Worm (Caenorhabditis elegans) whole organism, young adult: ENCODE measurements around the gene F20G2.5.

Experiments
- B0336.3 ChIP-seq: fragments of 200-800 bp; sonication (Bioruptor generic); IDR thresholded peaks from 2 replicates; pipeline ENCODE4 v1.3.6; 2022; ENCODE audit warnings: missing genetic modification characterization, missing compliant biosample characterization
- D2030.7 ChIP-seq: fragments of 200-800 bp; sonication (Bioruptor generic); IDR thresholded peaks from 2 replicates; pipeline ENCODE4 v1.3.6; 2022; ENCODE audit warnings: missing genetic modification reagents, missing genetic modification characterization, missing compliant biosample characterization
- F10E7.11 ChIP-seq: sonication (generic microtip); optimal IDR thresholded peaks from 2 replicates; lab custom pipeline; 2017; ENCODE audit warnings: mild to moderate bottlenecking, missing genetic modification characterization, moderate library complexity, missing compliant biosample characterization
- F23B12.7 ChIP-seq: sonication (generic microtip); optimal IDR thresholded peaks from 2 replicates; lab custom pipeline; 2017; ENCODE audit warnings: missing genetic modification characterization, mild to moderate bottlenecking, missing compliant biosample characterization, antibody characterized with exemption, moderate library complexity; ENCODE audit not compliant: insufficient read depth
- F37B4.10 ChIP-seq: fragments of 200-800 bp; sonication (Bioruptor generic); IDR thresholded peaks from 2 replicates; pipeline ENCODE4 v1.3.6; 2022; ENCODE audit warnings: missing genetic modification characterization, missing compliant biosample characterization
- F39B2.1 ChIP-seq: fragments of 200-800 bp; sonication (Bioruptor generic); IDR thresholded peaks from 2 replicates; pipeline ENCODE4 v1.3.6; 2022; ENCODE audit warnings: missing genetic modification reagents, missing genetic modification characterization, missing compliant biosample characterization
- F52B5.7 ChIP-seq: sonication (generic microtip); optimal IDR thresholded peaks from 2 replicates; lab custom pipeline; 2016; ENCODE audit warnings: mild to moderate bottlenecking, missing genetic modification characterization, missing compliant biosample characterization
- K12H6.12 ChIP-seq: fragments of 200-800 bp; sonication (Bioruptor generic); optimal IDR thresholded peaks from 2 replicates; lab custom pipeline; 2018; ENCODE audit warnings: mild to moderate bottlenecking, missing genetic modification characterization, missing compliant biosample characterization
- Y95B8A.8 ChIP-seq: fragments of 200-800 bp; sonication (Bioruptor generic); IDR thresholded peaks from 2 replicates; pipeline ENCODE4 v1.3.6; 2022; ENCODE audit warnings: missing genetic modification reagents, missing genetic modification characterization, missing compliant biosample characterization
- ZK185.1 ChIP-seq: sonication (generic microtip); optimal IDR thresholded peaks from 2 replicates; lab custom pipeline; 2016; ENCODE audit warnings: mild to moderate bottlenecking, missing genetic modification characterization, missing compliant biosample characterization; ENCODE audit not compliant: poor library complexity, severe bottlenecking
- akir-1 ChIP-seq: fragments of 200-800 bp; sonication (Bioruptor generic); optimal IDR thresholded peaks from 2 replicates; lab custom pipeline; 2018; ENCODE audit warnings: mild to moderate bottlenecking, missing genetic modification characterization, moderate library complexity, missing compliant biosample characterization
- ama-1 ChIP-seq, 3 experiments: fragments of 150-350 bp in 1 of 3; sonication (generic microtip) in 2 of 3; optimal IDR thresholded peaks; 2 replicates each; lab custom pipeline; 2014 to 2018; ENCODE audit warnings: missing biosample characterization in 2 of 3, missing genetic modification characterization in 2 of 3, missing genetic modification reagents in 2 of 3
- athp-1 ChIP-seq: sonication (generic microtip); optimal IDR thresholded peaks from 2 replicates; lab custom pipeline; 2017; ENCODE audit warnings: mild to moderate bottlenecking, missing genetic modification characterization, missing compliant biosample characterization
- attf-5 ChIP-seq: fragments of 200-800 bp; sonication (Bioruptor generic); optimal IDR thresholded peaks from 2 replicates; lab custom pipeline; 2018; ENCODE audit warnings: mild to moderate bottlenecking, missing genetic modification characterization, missing compliant biosample characterization
- attf-6 ChIP-seq: fragments of 200-800 bp; sonication (Bioruptor generic); IDR thresholded peaks from 2 replicates; pipeline ENCODE4 v1.3.6; 2022; ENCODE audit warnings: missing genetic modification reagents, missing genetic modification characterization, missing compliant biosample characterization
- ceh-100 ChIP-seq: fragments of 200-800 bp; sonication (Bioruptor generic); IDR thresholded peaks from 2 replicates; pipeline ENCODE4 v1.3.6; 2022; ENCODE audit warnings: missing genetic modification reagents, missing genetic modification characterization, missing compliant biosample characterization
- ceh-27 ChIP-seq: fragments of 200-800 bp; sonication (Bioruptor generic); optimal IDR thresholded peaks from 2 replicates; lab custom pipeline; 2018; ENCODE audit warnings: mild to moderate bottlenecking, missing genetic modification characterization, moderate library complexity, missing compliant biosample characterization
- ceh-79 ChIP-seq: sonication (generic microtip); optimal IDR thresholded peaks from 2 replicates; lab custom pipeline; 2017; ENCODE audit warnings: mild to moderate bottlenecking, missing genetic modification characterization, missing compliant biosample characterization
- dox-1 ChIP-seq: fragments of 200-800 bp; sonication (Bioruptor generic); IDR thresholded peaks from 2 replicates; pipeline ENCODE4 v1.3.6; 2022; ENCODE audit warnings: missing genetic modification reagents, missing genetic modification characterization, missing compliant biosample characterization
- dpl-1 ChIP-seq: fragments of 150-350 bp; optimal IDR thresholded peaks from 2 replicates; lab custom pipeline; 2014; ENCODE audit warnings: missing biosample characterization, missing genetic modification reagents, missing genetic modification characterization
- hmg-1.2 ChIP-seq: fragments of 200-800 bp; sonication (Bioruptor generic); IDR thresholded peaks from 2 replicates; pipeline ENCODE4 v1.3.6; 2022; ENCODE audit warnings: missing genetic modification reagents, missing genetic modification characterization, missing compliant biosample characterization
- hmg-20 ChIP-seq: fragments of 200-800 bp; sonication (Bioruptor generic); IDR thresholded peaks from 2 replicates; pipeline ENCODE4 v1.3.6; 2022; ENCODE audit warnings: missing genetic modification reagents, missing genetic modification characterization, missing compliant biosample characterization
- let-607 ChIP-seq, 2 experiments: fragments of 200-800 bp in 1 of 2; sonication (Bioruptor generic) in 1 of 2; sonication (generic microtip) in 1 of 2; optimal IDR thresholded peaks; 2 replicates each; lab custom pipeline; 2016 to 2018; ENCODE audit warnings: mild to moderate bottlenecking in 2 of 2, missing compliant biosample characterization in 2 of 2, missing genetic modification characterization in 2 of 2, moderate library complexity in 2 of 2, missing genotype in 1 of 2
- lin-35 ChIP-seq, 3 experiments: fragments of 150-350 bp in 2 of 3; sonication (generic microtip) in 1 of 3; optimal IDR thresholded peaks; 2 replicates each; lab custom pipeline; 2014 to 2018; ENCODE audit warnings: missing biosample characterization in 3 of 3, missing genetic modification characterization in 3 of 3, missing genetic modification reagents in 3 of 3
- lin-40 ChIP-seq: sonication (generic microtip); optimal IDR thresholded peaks from 2 replicates; lab custom pipeline; 2016; ENCODE audit warnings: missing genetic modification characterization, mild to moderate bottlenecking, missing compliant biosample characterization, missing genotype, missing genetic modification reagents
- lin-54 ChIP-seq: fragments of 200-800 bp; sonication (Bioruptor generic); optimal IDR thresholded peaks from 2 replicates; lab custom pipeline; 2018; ENCODE audit warnings: mild to moderate bottlenecking, missing genetic modification characterization, missing compliant biosample characterization
- madf-10 ChIP-seq: sonication (generic microtip); optimal IDR thresholded peaks from 2 replicates; lab custom pipeline; 2016; ENCODE audit warnings: mild to moderate bottlenecking, missing genetic modification characterization, missing compliant biosample characterization
- madf-6 ChIP-seq: fragments of 200-800 bp; sonication (Bioruptor generic); IDR thresholded peaks from 2 replicates; pipeline ENCODE4 v1.3.6; 2022; ENCODE audit warnings: missing genetic modification reagents, missing genetic modification characterization, missing compliant biosample characterization
- mcd-1 ChIP-seq: fragments of 200-800 bp; sonication (Bioruptor generic); IDR thresholded peaks from 2 replicates; pipeline ENCODE4 v1.3.6; 2022; ENCODE audit warnings: missing genetic modification reagents, missing genetic modification characterization, missing compliant biosample characterization
- nhr-80 ChIP-seq: sonication (generic microtip); optimal IDR thresholded peaks from 2 replicates; lab custom pipeline; 2016; ENCODE audit warnings: missing genetic modification characterization, missing compliant biosample characterization
- nhr-90 ChIP-seq: sonication (generic microtip); optimal IDR thresholded peaks from 2 replicates; lab custom pipeline; 2016; ENCODE audit warnings: missing genotype, mild to moderate bottlenecking, missing genetic modification characterization, missing compliant biosample characterization
- pbrm-1 ChIP-seq: fragments of 200-800 bp; sonication (Bioruptor generic); IDR thresholded peaks from 2 replicates; pipeline ENCODE4 v1.3.6; 2022; ENCODE audit warnings: missing genetic modification reagents, missing genetic modification characterization, missing compliant biosample characterization
- snpc-1.3 ChIP-seq: sonication (generic microtip); optimal IDR thresholded peaks from 2 replicates; lab custom pipeline; 2017; ENCODE audit warnings: missing genetic modification characterization, mild to moderate bottlenecking, missing compliant biosample characterization, antibody characterized with exemption, moderate library complexity, missing genotype, missing genetic modification reagents; ENCODE audit not compliant: insufficient read depth
- snpc-4 ChIP-seq, 5 experiments: fragments of 150-350 bp in 1 of 5; sonication (generic microtip) in 4 of 5; optimal IDR thresholded peaks; 2 replicates each; lab custom pipeline; 2014 to 2018; ENCODE audit warnings: missing genetic modification characterization in 5 of 5, missing biosample characterization in 3 of 5, antibody characterized with exemption in 2 of 5, mild to moderate bottlenecking in 2 of 5, missing compliant biosample characterization in 2 of 5, missing genotype in 2 of 5, moderate library complexity in 2 of 5, missing genetic modification reagents in 1 of 5
- somi-1 ChIP-seq: fragments of 200-800 bp; sonication (Bioruptor generic); optimal IDR thresholded peaks from 2 replicates; lab custom pipeline; 2018; ENCODE audit warnings: mild to moderate bottlenecking, missing genetic modification characterization, missing compliant biosample characterization
- tbp1 ChIP-seq: fragments of 200-800 bp; sonication (Bioruptor generic); optimal IDR thresholded peaks from 2 replicates; lab custom pipeline; 2018; ENCODE audit warnings: mild to moderate bottlenecking, missing genetic modification characterization, missing compliant biosample characterization
- tlf-1 ChIP-seq: fragments of 200-800 bp; sonication (Bioruptor generic); optimal IDR thresholded peaks from 2 replicates; lab custom pipeline; 2018; ENCODE audit warnings: mild to moderate bottlenecking, missing genetic modification characterization, missing compliant biosample characterization
- ztf-26 ChIP-seq: sonication (generic microtip); optimal IDR thresholded peaks from 2 replicates; lab custom pipeline; 2017; ENCODE audit warnings: missing genetic modification characterization, missing compliant biosample characterization

Gene F20G2.5

ce11 chrV:13787225-13787898, 16.1 kb downstream of the F20G2.5 start, which contains the start of the genes F53C11.4 and F53C11.5 (continued):
- peak; percentile 14; the same call in 1 of the 2 replicates for TF ChIP-seq mcd-1 (GFP tag; lab: Robert Waterston, UW)
- peak; percentile 79 for TF ChIP-seq madf-6 (GFP tag; lab: Robert Waterston, UW)
- peak; percentile 25; the same call in 1 of the 2 replicates for TF ChIP-seq D2030.7 (GFP tag; lab: Robert Waterston, UW)
- TF ChIP-seq snpc-1.3 (tag; lab: Kevin White, UChicago) = peak; percentile 9

- peak; percentile 68 for TF ChIP-seq nhr-80 (tag; lab: Kevin White, UChicago)
- no peak for TF ChIP-seq attf-6 (GFP tag; lab: Robert Waterston, UW)
- peak in 1 of 3 experiments; percentile 6 for TF ChIP-seq lin-35 (GFP tag; optimal IDR thresholded peaks at IDR 0.05; lab: Kevin White, UChicago)
Measured at ce11 chrV:13787948-13788681, 16.8 kb downstream of the F20G2.5 start.

- TF ChIP-seq athp-1 (tag; lab: Kevin White, UChicago) (peak; percentile 1), ceh-27 (GFP tag; lab: Kevin White, UChicago) (peak; percentile 76), akir-1 (GFP tag; lab: Kevin White, UChicago) (no peak), dpl-1 (peak; percentile 1), lin-40 (tag; lab: Kevin White, UChicago) (peak; percentile 62), mcd-1 (GFP tag; lab: Robert Waterston, UW) (peak; percentile 79), dox-1 (GFP tag; lab: Robert Waterston, UW) (peak; percentile 79), lin-35 (GFP tag; optimal IDR thresholded peaks at IDR 0.05; lab: Kevin White, UChicago) (peak in 1 of 3 experiments; percentile 56), pbrm-1 (0 out of 2 replicates have a peak, but pooled peaks have one; percentile 24), F37B4.10 (GFP tag; lab: Robert Waterston, UW) (no peak), ceh-100 (peak; percentile 25; the same call in 1 of the 2 replicates), F23B12.7 (tag; lab: Kevin White, UChicago) (peak; percentile 70), ztf-26 (no peak), F39B2.1 (GFP tag; lab: Robert Waterston, UW) (no peak), B0336.3 (peak; percentile 39; the same call in 1 of the 2 replicates), snpc-4 (GFP tag; optimal IDR thresholded peaks at IDR 0.05; lab: Kevin White, UChicago) (no peak), snpc-4 (tag; optimal IDR thresholded peaks at IDR 0.05; lab: Kevin White, UChicago) (peak; percentile 16 to 64 (median 48)), ceh-79 (tag; lab: Kevin White, UChicago) (no peak), hmg-1.2 (peak; percentile 59; the same call in 1 of the 2 replicates), ZK185.1 (tag; lab: Kevin White, UChicago) (peak; percentile 7), tlf-1 (GFP tag; lab: Kevin White, UChicago) (peak; percentile 26), attf-6 (GFP tag; lab: Robert Waterston, UW) (no peak), let-607 (tag; optimal IDR thresholded peaks at IDR 0.05; lab: Kevin White, UChicago) (peak in 1 of 2 experiments; percentile 41), somi-1 (GFP tag; lab: Kevin White, UChicago) (peak; percentile 20), tbp1 (GFP tag; lab: Kevin White, UChicago) (peak; percentile 22), nhr-90 (tag; lab: Kevin White, UChicago) (peak; percentile 23), F10E7.11 (tag; lab: Kevin White, UChicago) (no peak), madf-10 (tag; lab: Kevin White, UChicago) (peak; percentile 61), hmg-20 (no peak), F52B5.7 (no peak), Y95B8A.8 (GFP tag; lab: Robert Waterston, UW) (peak; percentile 73; the same call in 1 of the 2 replicates), attf-5 (GFP tag; lab: Kevin White, UChicago) (peak; percentile 93), K12H6.12 (tag; lab: Kevin White, UChicago) (peak; percentile 84), lin-54 (peak; percentile 51), ama-1 (optimal IDR thresholded peaks at IDR 0.05; lab: Kevin White, UChicago) (peak; percentile 12), ama-1 (GFP tag; optimal IDR thresholded peaks at IDR 0.05; lab: Kevin White, UChicago) (no peak)
Measured at ce11 chrV:13789362-13789761, 18.1 kb downstream of the F20G2.5 start.
